Worm (Caenorhabditis elegans): ENCODE results near the gene lmd-3.

ce11 chrV:8468740-8469139 lies 24.1 kb upstream of the lmd-3 start, which contains the start of gene phf-30:
- TF ChIP-seq W03F9.2 (tag; optimal IDR thresholded peaks at IDR 0.05): no peak
- TF ChIP-seq him-1 (tag; optimal IDR thresholded peaks at IDR 0.05): no peak
- no peak for TF ChIP-seq dao-5 (tag; optimal IDR thresholded peaks at IDR 0.05)
